Worm (Caenorhabditis elegans): ENCODE data around the gene rsp-7.

ce11 chrII:10657632-10658108 is 1.3 kb upstream of the rsp-7 start, which contains the start of gene lact-3:
- no peak for TF ChIP-seq unc-62 (GFP tag; optimal IDR thresholded peaks at IDR 0.05)
- TF ChIP-seq pag-3 (tag; optimal IDR thresholded peaks at IDR 0.05; ENCODE audit: borderline replicate concordance, insufficient read depth) = no peak
- no peak for TF ChIP-seq ceh-82 (tag; optimal IDR thresholded peaks at IDR 0.05)
- no peak for TF ChIP-seq aly-2 (tag; optimal IDR thresholded peaks at IDR 0.05)
- no peak for TF ChIP-seq nhr-12 (tag; optimal IDR thresholded peaks at IDR 0.05)
- peak in 1 of 2 experiments; percentile 12 for TF ChIP-seq efl-1 (optimal IDR thresholded peaks at IDR 0.05)
- no peak for TF ChIP-seq efl-1 (GFP tag; optimal IDR thresholded peaks at IDR 0.05 in 1 of 2)
- no peak for TF ChIP-seq nhr-76 (tag; optimal IDR thresholded peaks at IDR 0.05)
- no peak for TF ChIP-seq ztf-11 (tag; optimal IDR thresholded peaks at IDR 0.05)
- TF ChIP-seq snu-23 (GFP tag; optimal IDR thresholded peaks at IDR 0.05) = no peak
- TF ChIP-seq unc-130 (tag; optimal IDR thresholded peaks at IDR 0.05) = no peak
- TF ChIP-seq nhr-11 (tag; optimal IDR thresholded peaks at IDR 0.05) = no peak

Measured in whole organism, L1 larva.